Fruit fly (Drosophila melanogaster) whole organism, embryonic: ENCODE measurements around the gene bon.

ENCODE experiments used
- Bdp1 ChIP-seq: fragments of 200-800 bp; sonication (Bioruptor generic); optimal IDR thresholded peaks from 3 replicates; lab custom pipeline; 2016; ENCODE audit warnings: missing biosample characterization, missing genetic modification characterization
- CG10209 ChIP-seq: fragments of 200-800 bp; sonication (Bioruptor generic); optimal IDR thresholded peaks from 3 replicates; lab custom pipeline; 2017; ENCODE audit warnings: missing biosample characterization, mild to moderate bottlenecking, missing genetic modification characterization, missing genetic modification reagents
- CG10267 ChIP-seq: fragments of 200-800 bp; sonication (Bioruptor generic); optimal IDR thresholded peaks from 2 replicates; lab custom pipeline; 2018; ENCODE audit warnings: missing biosample characterization, mild to moderate bottlenecking, missing genetic modification characterization, moderate library complexity
- CG10431 ChIP-seq: fragments of 200-800 bp; sonication (Bioruptor generic); optimal IDR thresholded peaks from 3 replicates; lab custom pipeline; 2018; ENCODE audit warnings: missing biosample characterization, mild to moderate bottlenecking, missing genetic modification characterization
- CG10959 ChIP-seq: fragments of 200-800 bp; sonication (Bioruptor generic); IDR thresholded peaks from 2 replicates; pipeline ENCODE4 v1.3.6; 2022; ENCODE audit warnings: missing biosample characterization, missing genetic modification characterization
- CG11696 ChIP-seq: fragments of 200-800 bp; sonication (Bioruptor generic); IDR thresholded peaks from 2 replicates; pipeline ENCODE4 v1.3.6; 2022; ENCODE audit warnings: missing biosample characterization, missing genetic modification characterization
- CG1233 ChIP-seq: fragments of 200-800 bp; sonication (Bioruptor generic); optimal IDR thresholded peaks from 4 replicates; lab custom pipeline; 2018; ENCODE audit warnings: missing biosample characterization, mild to moderate bottlenecking, missing genetic modification characterization
- CG13894 ChIP-seq: fragments of 200-800 bp; sonication (Bioruptor generic); optimal IDR thresholded peaks from 3 replicates; lab custom pipeline; 2018; ENCODE audit warnings: missing biosample characterization, mild to moderate bottlenecking, missing genetic modification characterization, moderate library complexity
- CG14965 ChIP-seq: fragments of 200-800 bp; sonication (Bioruptor generic); optimal IDR thresholded peaks from 2 replicates; lab custom pipeline; 2016; ENCODE audit warnings: missing biosample characterization, missing genetic modification characterization, borderline replicate concordance
- CG1602 ChIP-seq: fragments of 200-800 bp; sonication (Bioruptor generic); optimal IDR thresholded peaks from 3 replicates; lab custom pipeline; 2016; ENCODE audit warnings: missing biosample characterization, missing genetic modification characterization
- CG17328 ChIP-seq: fragments of 200-800 bp; sonication (Bioruptor generic); IDR thresholded peaks from 2 replicates; pipeline ENCODE4 v1.3.6; 2022; ENCODE audit warnings: missing biosample characterization, missing genetic modification characterization
- CG17568 ChIP-seq: fragments of 200-800 bp; sonication (Bioruptor generic); optimal IDR thresholded peaks from 2 replicates; lab custom pipeline; 2018; ENCODE audit warnings: missing biosample characterization, mild to moderate bottlenecking, missing genetic modification characterization, moderate library complexity
- CG17802 ChIP-seq: fragments of 200-800 bp; sonication (Bioruptor generic); optimal IDR thresholded peaks from 2 replicates; lab custom pipeline; 2018; ENCODE audit warnings: missing biosample characterization, mild to moderate bottlenecking, missing genetic modification characterization, moderate library complexity
- CG17829 ChIP-seq: fragments of 200-800 bp; optimal IDR thresholded peaks from 2 replicates; lab custom pipeline; 2019; ENCODE audit warnings: missing biosample characterization, mild to moderate bottlenecking, missing genetic modification characterization, moderate library complexity
- CG2199 ChIP-seq: fragments of 200-800 bp; sonication (Bioruptor generic); IDR thresholded peaks from 3 replicates; pipeline ENCODE4 v1.3.6; 2022; ENCODE audit warnings: missing biosample characterization, missing genetic modification characterization
- CG2202 ChIP-seq: fragments of 200-800 bp; sonication (Bioruptor generic); optimal IDR thresholded peaks from 2 replicates; lab custom pipeline; 2018; ENCODE audit warnings: missing biosample characterization, mild to moderate bottlenecking, missing genetic modification characterization
- CG31365 ChIP-seq: fragments of 200-800 bp; sonication (Bioruptor generic); optimal IDR thresholded peaks from 2 replicates; lab custom pipeline; 2018; ENCODE audit warnings: missing biosample characterization, mild to moderate bottlenecking, missing genetic modification characterization
- CG31388 ChIP-seq: fragments of 200-800 bp; sonication (Bioruptor generic); optimal IDR thresholded peaks from 2 replicates; lab custom pipeline; 2016; ENCODE audit warnings: missing biosample characterization, missing genetic modification characterization
- CG32772 ChIP-seq: fragments of 200-800 bp; sonication (Bioruptor generic); IDR thresholded peaks from 2 replicates; pipeline ENCODE4 v1.3.6; 2022; ENCODE audit warnings: missing biosample characterization, missing genetic modification characterization
- CG3407 ChIP-seq: fragments of 200-800 bp; sonication (Bioruptor generic); optimal IDR thresholded peaks from 2 replicates; lab custom pipeline; 2018; ENCODE audit warnings: missing biosample characterization, mild to moderate bottlenecking, missing genetic modification characterization
- CG43689 ChIP-seq: fragments of 200-800 bp; sonication (Bioruptor generic); IDR thresholded peaks from 2 replicates; pipeline ENCODE4 v1.3.6; 2022; ENCODE audit warnings: missing biosample characterization, missing genetic modification characterization
- CG4404 ChIP-seq: fragments of 200-800 bp; sonication (Bioruptor generic); IDR thresholded peaks from 2 replicates; pipeline ENCODE4 v1.3.6; 2022; ENCODE audit warnings: missing biosample characterization, missing genetic modification characterization
- CG6765 ChIP-seq: fragments of 200-800 bp; sonication (Bioruptor generic); optimal IDR thresholded peaks from 3 replicates; lab custom pipeline; 2017; ENCODE audit warnings: missing biosample characterization, mild to moderate bottlenecking, missing genetic modification characterization
- CG8281 ChIP-seq: fragments of 200-800 bp; sonication (Bioruptor generic); optimal IDR thresholded peaks from 2 replicates; lab custom pipeline; 2018; ENCODE audit warnings: missing biosample characterization, mild to moderate bottlenecking, missing genetic modification characterization, moderate library complexity
- CG9817 ChIP-seq: fragments of 200-800 bp; sonication (Bioruptor generic); optimal IDR thresholded peaks from 2 replicates; lab custom pipeline; 2018; ENCODE audit warnings: missing biosample characterization, mild to moderate bottlenecking, missing genetic modification characterization, moderate library complexity
- CTCF ChIP-seq: fragments of 200-800 bp; sonication (Bioruptor generic); optimal IDR thresholded peaks from 2 replicates; lab custom pipeline; 2017; ENCODE audit warnings: missing biosample characterization, mild to moderate bottlenecking, missing genetic modification characterization, moderate library complexity
- Dip2 ChIP-seq: fragments of 200-800 bp; sonication (Bioruptor generic); IDR thresholded peaks from 2 replicates; pipeline ENCODE4 v1.3.6; 2022; ENCODE audit warnings: missing biosample characterization, missing genetic modification characterization
- Ets65A ChIP-seq: fragments of 200-800 bp; sonication (Bioruptor generic); peaks from one replicate; lab custom pipeline; 2016; ENCODE audit warnings: missing biosample characterization, missing genetic modification characterization
- Hmr ChIP-seq: fragments of 200-800 bp; sonication (Bioruptor generic); optimal IDR thresholded peaks from 3 replicates; lab custom pipeline; 2017; ENCODE audit warnings: mild to moderate bottlenecking, missing biosample characterization, missing genetic modification reagents, missing genetic modification characterization
- MESR4 ChIP-seq: fragments of 200-800 bp; sonication (Bioruptor generic); optimal IDR thresholded peaks from 2 replicates; lab custom pipeline; 2018; ENCODE audit warnings: missing biosample characterization, mild to moderate bottlenecking, missing genetic modification characterization, moderate library complexity
- Med ChIP-seq: fragments of 200-800 bp; sonication (Bioruptor generic); peaks from one replicate; lab custom pipeline; 2016; ENCODE audit warnings: missing biosample characterization, missing genetic modification characterization, mild to moderate bottlenecking, inconsistent platforms, moderate library complexity
- Myb ChIP-seq: fragments of 200-800 bp; sonication (Bioruptor generic); optimal IDR thresholded peaks from 2 replicates; lab custom pipeline; 2016; ENCODE audit warnings: missing biosample characterization, missing genetic modification characterization
- NC2α ChIP-seq: fragments of 200-800 bp; sonication (Bioruptor generic); optimal IDR thresholded peaks from 2 replicates; lab custom pipeline; 2016; ENCODE audit warnings: missing biosample characterization, missing genetic modification characterization
- Oli ChIP-seq: fragments of 200-800 bp; sonication (Bioruptor generic); optimal IDR thresholded peaks from 2 replicates; lab custom pipeline; 2018; ENCODE audit warnings: missing biosample characterization, mild to moderate bottlenecking, missing genetic modification characterization, moderate library complexity
- Optix ChIP-seq: fragments of 200-800 bp; sonication (Bioruptor generic); IDR thresholded peaks from 3 replicates; pipeline ENCODE4 v1.3.6; 2022; ENCODE audit warnings: missing biosample characterization, missing genetic modification characterization
- az2 ChIP-seq: fragments of 200-800 bp; sonication (Bioruptor generic); optimal IDR thresholded peaks from 3 replicates; lab custom pipeline; 2016; ENCODE audit warnings: missing biosample characterization, missing genetic modification characterization
- bbx ChIP-seq: fragments of 200-800 bp; sonication (Bioruptor generic); IDR thresholded peaks from 2 replicates; pipeline ENCODE4 v1.3.6; 2022; ENCODE audit warnings: missing biosample characterization, missing genetic modification characterization; ENCODE audit not compliant: partially characterized antibody
- cad ChIP-seq: fragments of >200 bp; optimal IDR thresholded peaks from 2 replicates; lab custom pipeline; 2017; ENCODE audit warnings: missing biosample characterization, missing genetic modification characterization
- da ChIP-seq: fragments of 200-800 bp; sonication (Bioruptor generic); optimal IDR thresholded peaks from 2 replicates; lab custom pipeline; 2016; ENCODE audit warnings: missing biosample characterization, missing genetic modification characterization
- dati ChIP-seq: fragments of 200-800 bp; sonication (Bioruptor generic); IDR thresholded peaks from 2 replicates; pipeline ENCODE4 v1.3.6; 2022; ENCODE audit warnings: missing biosample characterization, missing genetic modification characterization
- disco-r ChIP-seq: fragments of 200-800 bp; sonication (Bioruptor generic); optimal IDR thresholded peaks from 2 replicates; lab custom pipeline; 2016; ENCODE audit warnings: missing biosample characterization, missing genetic modification characterization
- hb ChIP-seq: fragments of 200-800 bp; sonication (Bioruptor generic); IDR thresholded peaks from 3 replicates; pipeline ENCODE4 v1.3.6; 2022; ENCODE audit warnings: missing biosample characterization, missing genetic modification characterization; ENCODE audit not compliant: partially characterized antibody
- ken ChIP-seq: fragments of 200-800 bp; sonication (Bioruptor generic); IDR thresholded peaks from 3 replicates; pipeline ENCODE4 v1.3.6; 2022; ENCODE audit warnings: missing biosample characterization, missing genetic modification characterization
- klu ChIP-seq: fragments of 200-800 bp; sonication (Bioruptor generic); IDR thresholded peaks from 2 replicates; pipeline ENCODE4 v1.3.6; 2022; ENCODE audit warnings: missing biosample characterization, missing genetic modification characterization
- onecut ChIP-seq: fragments of 200-800 bp; sonication (Bioruptor generic); IDR thresholded peaks from 2 replicates; pipeline ENCODE4 v1.3.6; 2022; ENCODE audit warnings: missing biosample characterization, missing genetic modification characterization
- prd ChIP-seq, 3 experiments: fragments of >200 bp in 2 of 3; fragments of 200-800 bp in 1 of 3; sonication (Bioruptor generic) in 1 of 3; optimal IDR thresholded peaks in 2 of 3; IDR thresholded peaks in 1 of 3; 2 replicates in 2 of 3; 3 replicates in 1 of 3; pipeline versions ENCODE4 v1.3.6 to Lab custom; 2017 to 2022; ENCODE audit warnings: missing biosample characterization in 1 of 3, missing genetic modification characterization in 1 of 3
- repo ChIP-seq: fragments of 200-800 bp; sonication (Bioruptor generic); optimal IDR thresholded peaks from 2 replicates; lab custom pipeline; 2016; ENCODE audit warnings: missing biosample characterization, missing genetic modification characterization
- rib ChIP-seq: fragments of 200-800 bp; sonication (Bioruptor generic); IDR thresholded peaks from 2 replicates; pipeline ENCODE4 v1.3.6; 2022; ENCODE audit warnings: missing biosample characterization, missing genetic modification characterization
- stc ChIP-seq: fragments of 200-800 bp; sonication (Bioruptor generic); IDR thresholded peaks from 2 replicates; pipeline ENCODE4 v1.3.6; 2022; ENCODE audit warnings: missing biosample characterization, missing genetic modification characterization
- sug ChIP-seq: fragments of 200-800 bp; optimal IDR thresholded peaks from 2 replicates; lab custom pipeline; 2019; ENCODE audit warnings: missing biosample characterization, mild to moderate bottlenecking, missing genetic modification characterization, moderate library complexity
- tap ChIP-seq: fragments of 200-800 bp; optimal IDR thresholded peaks from 3 replicates; lab custom pipeline; 2019; ENCODE audit warnings: missing biosample characterization, mild to moderate bottlenecking, missing genetic modification characterization, moderate library complexity
- zen2 ChIP-seq: fragments of 200-800 bp; sonication (Bioruptor generic); IDR thresholded peaks from 3 replicates; pipeline ENCODE4 v1.3.6; 2022; ENCODE audit warnings: missing biosample characterization, missing genetic modification characterization; ENCODE audit not compliant: partially characterized antibody

The bon gene

DNA sequence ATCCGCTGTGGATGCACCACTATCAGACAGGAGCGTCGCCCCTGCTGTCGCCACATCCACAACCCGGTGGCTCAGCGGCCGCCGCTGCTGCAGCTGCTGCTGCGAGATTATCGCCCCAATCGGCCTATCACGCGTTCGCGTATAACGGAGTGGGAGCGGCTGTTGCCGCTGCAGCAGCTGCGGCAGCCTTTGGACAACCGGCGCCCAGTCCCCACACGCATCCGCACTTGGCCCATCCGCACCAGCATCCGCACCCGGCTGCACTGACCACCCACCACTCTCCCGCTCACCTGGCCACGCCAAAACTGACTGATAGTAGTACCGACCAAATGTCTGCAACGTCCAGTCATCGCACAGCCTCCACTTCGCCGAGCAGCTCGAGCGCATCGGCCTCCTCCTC, 33.2 kb downstream of the bon start:
- TF ChIP-seq dati (GFP tag; lab: Robert Waterston, UW) (no peak), Ets65A (GFP tag; lab: Kevin White, UChicago) (peak; percentile 76), Dip2 (no peak), Optix (no peak), CG2202 (tag; lab: Kevin White, UChicago) (no peak), CG8281 (tag; lab: Kevin White, UChicago) (no peak), prd (optimal IDR thresholded peaks at IDR 0.05; lab: Kevin White, UChicago) (no peak), prd (GFP tag; IDR thresholded peaks at IDR 0.05; lab: Robert Waterston, UW) (no peak), Med (GFP tag; lab: Kevin White, UChicago) (peak; percentile 51), Bdp1 (GFP tag; lab: Kevin White, UChicago) (no peak), hb (GFP tag; lab: Robert Waterston, UW) (no peak), CG14965 (GFP tag; lab: Kevin White, UChicago) (no peak), Oli (tag; lab: Kevin White, UChicago) (no peak), CG32772 (no peak), CG31388 (GFP tag; lab: Kevin White, UChicago) (no peak), NC2α (no peak), Myb (GFP tag; lab: Kevin White, UChicago) (no peak), CG6765 (no peak), CG10431 (GFP tag; lab: Kevin White, UChicago) (no peak), CG43689 (GFP tag; lab: Robert Waterston, UW) (peak; percentile 8; the same call in 1 of the 2 replicates), Hmr (GFP tag; lab: Kevin White, UChicago) (no peak), CG10209 (GFP tag; lab: Kevin White, UChicago) (no peak), az2 (GFP tag; lab: Kevin White, UChicago) (no peak)

DNA sequence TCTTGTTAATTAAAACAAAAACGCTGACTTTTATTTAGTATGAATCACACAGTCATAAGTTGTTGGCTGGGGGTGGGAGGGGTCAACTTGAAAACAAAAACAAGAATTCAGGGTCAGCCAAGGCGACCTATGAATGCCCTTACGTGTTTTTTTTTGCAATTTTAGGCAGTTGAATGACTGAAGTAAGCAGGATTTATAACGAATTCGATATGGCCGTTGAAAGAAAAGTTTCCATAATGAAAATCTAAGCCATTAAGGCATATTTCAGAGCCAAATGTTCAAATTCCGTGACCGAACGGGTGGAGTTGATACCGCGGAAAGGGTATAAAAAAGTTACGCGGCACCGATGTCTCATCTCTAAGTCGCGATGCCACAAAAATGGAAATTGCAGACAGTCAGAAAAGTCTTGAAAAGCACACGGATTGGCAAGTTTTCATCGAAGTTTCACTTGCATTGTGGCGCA, 41.1 kb downstream of the bon start:
- TF ChIP-seq tap (tag; lab: Kevin White, UChicago) (no peak), MESR4 (no peak), onecut (GFP tag; lab: Robert Waterston, UW) (peak; percentile 31; the same call in 1 of the 2 replicates), CG13894 (tag; lab: Kevin White, UChicago) (no peak), CG2199 (GFP tag; lab: Robert Waterston, UW) (peak; percentile 29; the same call in 1 of the 3 replicates), CG17568 (GFP tag; lab: Kevin White, UChicago) (no peak), da (GFP tag; lab: Kevin White, UChicago) (no peak), CG10267 (tag; lab: Kevin White, UChicago) (no peak), CG17328 (GFP tag; lab: Robert Waterston, UW) (peak; percentile 61; the same call in 1 of the 2 replicates), CG1233 (no peak), sug (tag; lab: Kevin White, UChicago) (peak; percentile 85), stc (GFP tag; lab: Robert Waterston, UW) (peak; percentile 54), rib (GFP tag; lab: Robert Waterston, UW) (peak; percentile 49; the same call in 1 of the 2 replicates), repo (GFP tag; lab: Kevin White, UChicago) (peak; percentile 12), CG17802 (tag; lab: Kevin White, UChicago) (no peak), CG17829 (tag; lab: Kevin White, UChicago) (peak; percentile 34), CG1602 (peak; percentile 59), bbx (GFP tag; lab: Robert Waterston, UW) (no peak), CG3407 (GFP tag; lab: Kevin White, UChicago) (no peak), CG31365 (tag; lab: Kevin White, UChicago) (no peak), CG10959 (no peak), CG4404 (GFP tag; lab: Robert Waterston, UW) (peak; percentile 43; the same call in 1 of the 2 replicates), cad (no peak), CG9817 (tag; lab: Kevin White, UChicago) (no peak), CTCF (GFP tag; lab: Kevin White, UChicago) (no peak), disco-r (GFP tag; lab: Kevin White, UChicago) (peak; percentile 67), CG11696 (no peak), zen2 (no peak), ken (GFP tag; lab: Robert Waterston, UW) (peak; percentile 69; the same call in 2 of the 3 replicates), klu (GFP tag; lab: Robert Waterston, UW) (peak; percentile 48; the same call in 1 of the 2 replicates)
